Fruit fly (Drosophila melanogaster): ENCODE results near the gene CG14731.
"Not testable (repeated sequence)": the region's sequence is repeated elsewhere in the genome, so short reads cannot be mapped to it uniquely, and the experiment has no call there.

The CG14731 gene

DNA sequence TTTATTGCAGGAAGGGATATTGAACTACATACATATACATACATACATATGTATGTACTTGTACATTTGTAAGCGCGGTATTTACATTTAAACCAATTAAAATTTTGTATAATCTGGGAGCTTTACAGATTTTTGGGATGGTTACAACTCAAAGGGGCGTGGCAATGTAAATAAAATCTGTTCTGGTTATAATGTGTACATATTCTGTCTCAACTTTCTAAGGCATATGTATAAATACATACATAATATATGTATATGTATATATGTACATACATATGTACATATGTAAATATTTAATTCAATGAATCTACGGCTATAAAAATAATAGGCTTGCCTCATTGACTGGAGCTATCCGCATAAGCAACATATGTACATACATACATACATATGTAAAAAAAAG, 26.3 kb downstream of the CG14731 start:
- TF ChIP-seq Eip75B (GFP tag; optimal IDR thresholded peaks at IDR 0.05) = no peak
- TF ChIP-seq Gug (GFP tag; IDR thresholded peaks at IDR 0.05) = no peak
- TF ChIP-seq achi (GFP tag; optimal IDR thresholded peaks at IDR 0.05) = no peak
- no peak for TF ChIP-seq pdm3 (GFP tag; optimal IDR thresholded peaks at IDR 0.05)
- TF ChIP-seq CG10631 (GFP tag; optimal IDR thresholded peaks at IDR 0.05) = no peak
- TF ChIP-seq svp (GFP tag) = no peak
- TF ChIP-seq Met (GFP tag; optimal IDR thresholded peaks at IDR 0.05) = no peak
- TF ChIP-seq dsx (GFP tag; optimal IDR thresholded peaks at IDR 0.05; ENCODE audit: poor library complexity, severe bottlenecking) = no peak
- no peak for TF ChIP-seq topi (GFP tag; optimal IDR thresholded peaks at IDR 0.05)
- TF ChIP-seq CG8319 (GFP tag; optimal IDR thresholded peaks at IDR 0.05) = no peak
- TF ChIP-seq fkh (GFP tag; optimal IDR thresholded peaks at IDR 0.05) = no peak
- no peak for TF ChIP-seq fd85E (GFP tag; optimal IDR thresholded peaks at IDR 0.05)
- no peak for TF ChIP-seq CG11294 (GFP tag; IDR thresholded peaks at IDR 0.05)
- no peak for TF ChIP-seq Eip93F (GFP tag; optimal IDR thresholded peaks at IDR 0.05)
- TF ChIP-seq CG6276 (GFP tag; optimal IDR thresholded peaks at IDR 0.05) = no peak
- TF ChIP-seq CG15336 (GFP tag; IDR thresholded peaks at IDR 0.05) = no peak

DNA sequence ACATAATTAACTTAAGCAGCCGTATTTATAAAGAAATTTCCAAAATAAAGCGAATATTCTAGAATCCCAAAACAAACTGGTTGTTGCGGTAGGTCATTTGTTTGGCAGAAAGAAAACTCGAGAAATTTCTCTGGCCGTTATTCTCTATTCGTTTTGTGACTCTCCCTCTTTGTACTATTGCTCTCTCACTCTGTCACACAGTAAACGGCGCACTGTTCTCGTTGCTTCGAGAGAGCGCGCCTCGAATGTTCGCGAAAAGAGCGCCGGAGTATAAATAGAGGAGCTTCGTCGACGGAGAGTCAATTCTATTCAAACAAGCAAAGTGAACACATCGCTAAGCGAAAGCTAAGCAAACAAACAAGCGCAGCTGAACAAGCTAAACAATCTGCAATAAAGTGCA, 27.2 kb downstream of the CG14731 start, which contains the start of gene Hsp70Ab:
Hsp70Ab (plus strand) TSS at position 301 of the 400 bp plus-strand sequence.
- TF ChIP-seq spab, CG4318, CG32006 (GFP tag; optimal IDR thresholded peaks at IDR 0.05): not testable (repeated sequence)

DNA sequence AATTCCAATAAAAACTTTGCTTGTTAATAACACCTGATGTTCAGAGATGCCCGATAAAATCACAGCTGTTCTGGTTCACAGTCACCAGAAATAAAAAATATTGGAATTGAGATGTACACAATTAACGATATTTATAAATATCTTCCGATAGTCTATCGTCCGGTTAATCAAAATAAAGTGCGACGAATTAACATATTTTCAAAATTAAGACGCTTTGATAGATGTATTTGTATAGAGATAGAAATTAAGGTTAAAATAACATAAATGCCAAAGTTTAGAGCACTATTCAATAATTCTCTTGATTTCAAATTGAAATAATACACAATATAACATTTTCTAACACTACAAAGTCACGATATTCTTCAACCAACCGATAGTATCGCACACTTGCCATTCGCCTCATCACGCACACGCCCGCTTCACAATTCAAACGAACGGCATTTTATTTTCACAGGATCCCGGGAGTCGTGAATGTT, 31.7 kb downstream of the CG14731 start, which contains the start of the genes CG3281 and aurA:
CG3281 (minus strand) TSS at position 67 of the 476 bp plus-strand sequence.
aurA (plus strand) TSS at position 386 of the 476 bp plus-strand sequence.
- TF ChIP-seq salr (GFP tag; optimal IDR thresholded peaks at IDR 0.05) (peak in 1 of 2 experiments; percentile 8), Ets21C (GFP tag; optimal IDR thresholded peaks at IDR 0.05) (peak; percentile 61), fkh (GFP tag; optimal IDR thresholded peaks at IDR 0.05) (no peak), CG9139 (GFP tag; optimal IDR thresholded peaks at IDR 0.05) (no peak), CG6792 (GFP tag; optimal IDR thresholded peaks at IDR 0.05) (peak; percentile 46), Sox14 (GFP tag; optimal IDR thresholded peaks at IDR 0.05) (peak; percentile 75), Blimp-1 (GFP tag; optimal IDR thresholded peaks at IDR 0.05) (no peak), CG10631 (GFP tag; optimal IDR thresholded peaks at IDR 0.05) (peak; percentile 83), topi (GFP tag; optimal IDR thresholded peaks at IDR 0.05) (peak; percentile 74), eg (GFP tag; IDR thresholded peaks at IDR 0.05) (no peak), Met (GFP tag; optimal IDR thresholded peaks at IDR 0.05) (no peak), esn (GFP tag; optimal IDR thresholded peaks at IDR 0.05) (peak; percentile 83), CG8319 (GFP tag; optimal IDR thresholded peaks at IDR 0.05) (peak; percentile 51), Smox (GFP tag; optimal IDR thresholded peaks at IDR 0.05) (no peak), CG34406 (GFP tag; optimal IDR thresholded peaks at IDR 0.05) (peak; percentile 53), cyc (GFP tag; optimal IDR thresholded peaks at IDR 0.05) (peak; percentile 80), CG6808 (GFP tag; optimal IDR thresholded peaks at IDR 0.05) (peak; percentile 32), ss (GFP tag; optimal IDR thresholded peaks at IDR 0.05) (peak; percentile 9 to 38), OdsH (GFP tag; optimal IDR thresholded peaks at IDR 0.05) (peak; percentile 70), Gug (GFP tag; IDR thresholded peaks at IDR 0.05) (peak; percentile 28; the same call in 1 of the 2 replicates), CG6276 (GFP tag; optimal IDR thresholded peaks at IDR 0.05) (no peak), svp (GFP tag) (peak; percentile 79), spab (GFP tag; optimal IDR thresholded peaks at IDR 0.05) (no peak), vri (GFP tag; optimal IDR thresholded peaks at IDR 0.05) (no peak), CG11294 (GFP tag; IDR thresholded peaks at IDR 0.05) (peak; percentile 23; the same call in 1 of the 2 replicates), CG31627 (GFP tag; optimal IDR thresholded peaks at IDR 0.05) (peak; percentile 82), dsx (GFP tag; optimal IDR thresholded peaks at IDR 0.05; ENCODE audit: poor library complexity, severe bottlenecking) (peak; percentile 18), Hr39 (GFP tag; optimal IDR thresholded peaks at IDR 0.05) (peak; percentile 80), Lpt (GFP tag; optimal IDR thresholded peaks at IDR 0.05) (peak; percentile 41), CG3032 (tag; optimal IDR thresholded peaks at IDR 0.05) (peak; percentile 75), CG11762 (GFP tag; optimal IDR thresholded peaks at IDR 0.05; ENCODE audit: insufficient read depth) (peak; percentile 37), Sox102F (GFP tag; optimal IDR thresholded peaks at IDR 0.05) (no peak), CG10669 (GFP tag; optimal IDR thresholded peaks at IDR 0.05) (peak; percentile 44), CG6163 (GFP tag; IDR thresholded peaks at IDR 0.05) (no peak; the same call in 2 of the 3 replicates), Hr38 (GFP tag; optimal IDR thresholded peaks at IDR 0.05) (no peak), net (GFP tag; optimal IDR thresholded peaks at IDR 0.05) (no peak), fd59A (GFP tag; optimal IDR thresholded peaks at IDR 0.05) (no peak), fd85E (GFP tag; optimal IDR thresholded peaks at IDR 0.05) (no peak), Eip75B (GFP tag; optimal IDR thresholded peaks at IDR 0.05) (peak; percentile 74), achi (GFP tag; optimal IDR thresholded peaks at IDR 0.05) (peak; percentile 59)
